Fruit fly (Drosophila melanogaster) whole organism, embryonic: ENCODE results near the gene CG33093.

Experiments used
- Atf-2 ChIP-seq: fragments of 200-800 bp; sonication (Bioruptor generic); optimal IDR thresholded peaks from 2 replicates; lab custom pipeline; 2016; ENCODE audit warnings: missing biosample characterization, missing genetic modification characterization
- CG10267 ChIP-seq: fragments of 200-800 bp; sonication (Bioruptor generic); optimal IDR thresholded peaks from 2 replicates; lab custom pipeline; 2018; ENCODE audit warnings: missing biosample characterization, mild to moderate bottlenecking, missing genetic modification characterization, moderate library complexity
- CG10654 ChIP-seq: fragments of 200-800 bp; sonication (Bioruptor generic); optimal IDR thresholded peaks from 2 replicates; lab custom pipeline; 2016; ENCODE audit warnings: missing biosample characterization, missing genetic modification characterization
- CG12071 ChIP-seq: fragments of 200-800 bp; sonication (Bioruptor generic); optimal IDR thresholded peaks from 3 replicates; lab custom pipeline; 2018; ENCODE audit warnings: missing biosample characterization, mild to moderate bottlenecking, missing genetic modification characterization
- CG13624 ChIP-seq: fragments of 200-800 bp; sonication (Bioruptor generic); optimal IDR thresholded peaks from 2 replicates; lab custom pipeline; 2016; ENCODE audit warnings: missing biosample characterization, missing genetic modification characterization
- CG13894 ChIP-seq: fragments of 200-800 bp; sonication (Bioruptor generic); optimal IDR thresholded peaks from 3 replicates; lab custom pipeline; 2018; ENCODE audit warnings: missing biosample characterization, mild to moderate bottlenecking, missing genetic modification characterization, moderate library complexity
- CG15269 ChIP-seq: fragments of 200-800 bp; sonication (Bioruptor generic); optimal IDR thresholded peaks from 2 replicates; lab custom pipeline; 2018; ENCODE audit warnings: missing biosample characterization, mild to moderate bottlenecking, missing genetic modification characterization, moderate library complexity
- CG15514 ChIP-seq: fragments of 200-800 bp; sonication (Bioruptor generic); optimal IDR thresholded peaks from 3 replicates; lab custom pipeline; 2017; ENCODE audit warnings: missing biosample characterization, missing genetic modification characterization, mild to moderate bottlenecking, moderate library complexity, missing genetic modification reagents
- CG16779 ChIP-seq: fragments of 200-800 bp; sonication (Bioruptor generic); IDR thresholded peaks from 2 replicates; pipeline ENCODE4 v1.3.6; 2022; ENCODE audit warnings: missing biosample characterization, missing genetic modification characterization
- CG17612 ChIP-seq: fragments of 200-800 bp; sonication (Bioruptor generic); IDR thresholded peaks from 2 replicates; pipeline ENCODE4 v1.3.6; 2022; ENCODE audit warnings: missing biosample characterization, missing genetic modification characterization
- CG18764 ChIP-seq: fragments of 200-800 bp; sonication (Bioruptor generic); optimal IDR thresholded peaks from 3 replicates; lab custom pipeline; 2016; ENCODE audit warnings: missing biosample characterization, missing genetic modification characterization
- CG32532 ChIP-seq: fragments of 200-800 bp; sonication (Bioruptor generic); IDR thresholded peaks from 2 replicates; pipeline ENCODE4 v1.3.6; 2022; ENCODE audit warnings: missing biosample characterization, missing genetic modification characterization
- CG32767 ChIP-seq: fragments of 200-800 bp; sonication (Bioruptor generic); IDR thresholded peaks from 2 replicates; pipeline ENCODE4 v1.3.6; 2022; ENCODE audit warnings: missing biosample characterization, missing genetic modification characterization
- CG34376 ChIP-seq: fragments of 200-800 bp; sonication (Bioruptor generic); optimal IDR thresholded peaks from 2 replicates; lab custom pipeline; 2018; ENCODE audit warnings: missing biosample characterization, mild to moderate bottlenecking, missing genetic modification characterization
- CG3995 ChIP-seq: fragments of 200-800 bp; sonication (Bioruptor generic); optimal IDR thresholded peaks from 3 replicates; lab custom pipeline; 2016; ENCODE audit warnings: missing biosample characterization, missing genetic modification characterization
- CG42726 ChIP-seq: fragments of 200-800 bp; sonication (Bioruptor generic); IDR thresholded peaks from 2 replicates; pipeline ENCODE4 v1.3.6; 2022; ENCODE audit warnings: missing biosample characterization, missing genetic modification characterization; ENCODE audit not compliant: partially characterized antibody
- CG6175 ChIP-seq: fragments of 200-800 bp; sonication (Bioruptor generic); IDR thresholded peaks from 3 replicates; pipeline ENCODE4 v1.3.6; 2022; ENCODE audit warnings: missing biosample characterization, missing genetic modification characterization
- CG6689 ChIP-seq: fragments of 200-800 bp; sonication (Bioruptor generic); IDR thresholded peaks from 2 replicates; pipeline ENCODE4 v1.3.6; 2022; ENCODE audit warnings: missing biosample characterization, missing genetic modification characterization
- CG7786 ChIP-seq: fragments of 200-800 bp; sonication (Bioruptor generic); optimal IDR thresholded peaks from 2 replicates; lab custom pipeline; 2016; ENCODE audit warnings: missing biosample characterization, missing genetic modification characterization
- CG7928 ChIP-seq: fragments of 200-800 bp; sonication (Bioruptor generic); optimal IDR thresholded peaks from 2 replicates; lab custom pipeline; 2017; ENCODE audit warnings: missing biosample characterization, mild to moderate bottlenecking, missing genetic modification characterization
- CG9797 ChIP-seq: fragments of 200-800 bp; sonication (Bioruptor generic); optimal IDR thresholded peaks from 3 replicates; lab custom pipeline; 2018; ENCODE audit warnings: missing biosample characterization, mild to moderate bottlenecking, missing genetic modification characterization
- CG9932 ChIP-seq: fragments of 200-800 bp; sonication (Bioruptor generic); IDR thresholded peaks from 2 replicates; pipeline ENCODE4 v1.3.6; 2022; ENCODE audit warnings: missing biosample characterization, missing genetic modification characterization
- Deaf1 ChIP-seq: fragments of 200-800 bp; optimal IDR thresholded peaks from 3 replicates; lab custom pipeline; 2019; ENCODE audit warnings: missing biosample characterization, mild to moderate bottlenecking, missing genetic modification characterization, moderate library complexity
- E2f2 ChIP-seq: fragments of 200-800 bp; sonication (Bioruptor generic); IDR thresholded peaks from 2 replicates; pipeline ENCODE4 v1.3.6; 2022; ENCODE audit warnings: missing biosample characterization, missing genetic modification characterization
- Ets65A ChIP-seq: fragments of 200-800 bp; sonication (Bioruptor generic); peaks from one replicate; lab custom pipeline; 2016; ENCODE audit warnings: missing biosample characterization, missing genetic modification characterization
- HmgD ChIP-seq: fragments of 200-800 bp; sonication (Bioruptor generic); optimal IDR thresholded peaks from 3 replicates; lab custom pipeline; 2016; ENCODE audit warnings: missing biosample characterization, missing genetic modification characterization
- Hr78 ChIP-seq, 2 experiments: fragments of 200-800 bp in 1 of 2; fragments of >200 bp in 1 of 2; sonication (Bioruptor generic) in 1 of 2; optimal IDR thresholded peaks; 2 replicates each; lab custom pipeline; 2017 to 2019; ENCODE audit warnings: missing biosample characterization in 2 of 2, missing genetic modification characterization in 2 of 2, mild to moderate bottlenecking in 1 of 2, moderate library complexity in 1 of 2
- MESR4 ChIP-seq: fragments of 200-800 bp; sonication (Bioruptor generic); optimal IDR thresholded peaks from 2 replicates; lab custom pipeline; 2018; ENCODE audit warnings: missing biosample characterization, mild to moderate bottlenecking, missing genetic modification characterization, moderate library complexity
- Myb ChIP-seq: fragments of 200-800 bp; sonication (Bioruptor generic); optimal IDR thresholded peaks from 2 replicates; lab custom pipeline; 2016; ENCODE audit warnings: missing biosample characterization, missing genetic modification characterization
- Opbp ChIP-seq: fragments of 200-800 bp; sonication (Bioruptor generic); IDR thresholded peaks from 3 replicates; pipeline ENCODE4 v1.3.6; 2022; ENCODE audit warnings: missing biosample characterization, missing genetic modification characterization; ENCODE audit not compliant: partially characterized antibody
- Rfx ChIP-seq: fragments of 200-800 bp; sonication (Bioruptor generic); IDR thresholded peaks from 2 replicates; pipeline ENCODE4 v1.3.6; 2022; ENCODE audit warnings: missing biosample characterization, missing genetic modification characterization
- Sin3A ChIP-seq: fragments of >200 bp; optimal IDR thresholded peaks from 2 replicates; lab custom pipeline; 2018
- Sry-δ ChIP-seq: fragments of 200-800 bp; sonication (Bioruptor generic); optimal IDR thresholded peaks from 2 replicates; lab custom pipeline; 2016; ENCODE audit warnings: missing biosample characterization, missing genetic modification characterization
- abd-A ChIP-seq: fragments of 200-800 bp; sonication (Bioruptor generic); optimal IDR thresholded peaks from 3 replicates; lab custom pipeline; 2019; ENCODE audit warnings: missing biosample characterization, mild to moderate bottlenecking, missing genetic modification characterization, moderate library complexity
- ato ChIP-seq: fragments of 200-800 bp; sonication (Bioruptor generic); IDR thresholded peaks from 2 replicates; pipeline ENCODE4 v1.3.6; 2022; ENCODE audit warnings: missing biosample characterization, missing genetic modification characterization; ENCODE audit not compliant: partially characterized antibody
- bcd ChIP-seq: fragments of 200-800 bp; sonication (Bioruptor generic); optimal IDR thresholded peaks from 2 replicates; lab custom pipeline; 2017; ENCODE audit warnings: missing biosample characterization, mild to moderate bottlenecking, missing genetic modification characterization
- ftz-f1 ChIP-seq: fragments of 200-800 bp; sonication (Bioruptor generic); optimal IDR thresholded peaks from 2 replicates; lab custom pipeline; 2016; ENCODE audit warnings: missing biosample characterization, missing genetic modification characterization
- gfzf ChIP-seq: fragments of 200-800 bp; sonication (Bioruptor generic); optimal IDR thresholded peaks from 2 replicates; lab custom pipeline; 2016; ENCODE audit warnings: missing biosample characterization, mild to moderate bottlenecking, missing genetic modification characterization, moderate library complexity
- grn ChIP-seq: fragments of 200-800 bp; sonication (Bioruptor generic); optimal IDR thresholded peaks from 3 replicates; lab custom pipeline; 2017; ENCODE audit warnings: missing biosample characterization, missing genetic modification characterization
- knrl ChIP-seq: fragments of 200-800 bp; sonication (Bioruptor generic); IDR thresholded peaks from 3 replicates; pipeline ENCODE4 v1.3.6; 2022; ENCODE audit warnings: missing biosample characterization, missing genetic modification characterization; ENCODE audit not compliant: partially characterized antibody
- mam ChIP-seq: fragments of 200-800 bp; sonication (Bioruptor generic); optimal IDR thresholded peaks from 3 replicates; lab custom pipeline; 2016; ENCODE audit warnings: missing biosample characterization, missing genetic modification characterization
- phol ChIP-seq: fragments of 200-800 bp; sonication (Bioruptor generic); optimal IDR thresholded peaks from 3 replicates; lab custom pipeline; 2018; ENCODE audit warnings: missing biosample characterization, mild to moderate bottlenecking, missing genetic modification characterization, moderate library complexity
- pzg ChIP-seq: fragments of 200-800 bp; sonication (Bioruptor generic); optimal IDR thresholded peaks from 3 replicates; lab custom pipeline; 2018; ENCODE audit warnings: missing biosample characterization, mild to moderate bottlenecking, missing genetic modification characterization, moderate library complexity
- sens ChIP-seq: fragments of 200-800 bp; sonication (Bioruptor generic); peaks from one replicate; lab custom pipeline; 2016; ENCODE audit warnings: missing biosample characterization, missing genetic modification characterization
- slou ChIP-seq: fragments of 200-800 bp; sonication (Bioruptor generic); optimal IDR thresholded peaks from 3 replicates; lab custom pipeline; 2016; ENCODE audit warnings: missing biosample characterization, missing genetic modification characterization
- sob ChIP-seq: fragments of 200-800 bp; sonication (Bioruptor generic); IDR thresholded peaks from 2 replicates; pipeline ENCODE4 v1.3.6; 2022; ENCODE audit warnings: missing biosample characterization, missing genetic modification characterization
- sqz ChIP-seq: fragments of 200-800 bp; sonication (Bioruptor generic); optimal IDR thresholded peaks from 3 replicates; lab custom pipeline; 2018; ENCODE audit warnings: missing biosample characterization, mild to moderate bottlenecking, missing genetic modification characterization
- sug ChIP-seq: fragments of 200-800 bp; optimal IDR thresholded peaks from 2 replicates; lab custom pipeline; 2019; ENCODE audit warnings: missing biosample characterization, mild to moderate bottlenecking, missing genetic modification characterization, moderate library complexity
- tna ChIP-seq: fragments of 200-800 bp; sonication (Bioruptor generic); IDR thresholded peaks from 2 replicates; pipeline ENCODE4 v1.3.6; 2022; ENCODE audit warnings: missing biosample characterization, missing genetic modification characterization; ENCODE audit not compliant: partially characterized antibody
- unc-4 ChIP-seq: fragments of 200-800 bp; sonication (Bioruptor generic); IDR thresholded peaks from 2 replicates; pipeline ENCODE4 v1.3.6; 2022; ENCODE audit warnings: missing biosample characterization, missing genetic modification characterization; ENCODE audit not compliant: partially characterized antibody

CG33093 gene

dm6 chr3R:22531801-22532200, at the start of gene CG33093 (continued):
- TF ChIP-seq slou (no peak), Hr78 (GFP tag; optimal IDR thresholded peaks at IDR 0.05; lab: Kevin White, UChicago) (peak in 1 of 2 experiments; percentile 65), CG17612 (no peak), CG10654 (no peak), CG32767 (GFP tag; lab: Robert Waterston, UW) (no peak), CG9932 (GFP tag; lab: Robert Waterston, UW) (no peak), CG6175 (GFP tag; lab: Robert Waterston, UW) (no peak), CG32532 (GFP tag; lab: Robert Waterston, UW) (no peak), sqz (GFP tag; lab: Kevin White, UChicago) (no peak), grn (GFP tag; lab: Kevin White, UChicago) (peak; percentile 74), abd-A (tag; lab: Kevin White, UChicago) (no peak), Rfx (GFP tag; lab: Robert Waterston, UW) (no peak), CG7786 (GFP tag; lab: Kevin White, UChicago) (no peak)
- TF ChIP-seq, all 482 proteins: peak for 8

DNA sequence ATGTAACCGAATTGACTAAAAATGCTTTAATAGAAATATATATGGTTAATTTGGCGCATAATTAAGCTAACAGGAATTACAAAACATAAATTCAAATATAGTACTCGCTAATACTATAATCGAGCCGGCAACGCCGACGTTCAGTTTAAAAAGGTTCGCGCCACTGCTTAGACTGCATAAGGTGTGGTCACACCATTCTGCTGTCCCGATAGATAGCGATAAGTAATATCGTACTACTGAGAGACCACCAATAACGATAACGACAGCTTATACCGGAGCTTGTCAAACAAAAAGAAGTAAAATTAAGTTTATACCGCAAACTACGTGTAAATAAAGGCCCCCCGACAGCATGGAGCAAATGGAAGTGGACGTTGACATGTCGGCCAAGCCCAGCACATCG, 48.8 kb upstream of the CG33093 start, which contains the start of gene CSN6:
CSN6 (plus strand) TSS at position 228 of the 400 bp plus-strand sequence.
- TF ChIP-seq CG15269 (tag; lab: Kevin White, UChicago) (no peak), CG42726 (GFP tag; lab: Robert Waterston, UW) (peak; percentile 92), Sry-δ (GFP tag; lab: Kevin White, UChicago) (peak; percentile 91), Atf-2 (GFP tag; lab: Kevin White, UChicago) (no peak), CG13624 (GFP tag; lab: Kevin White, UChicago) (peak; percentile 44), mam (peak; percentile 37), Ets65A (GFP tag; lab: Kevin White, UChicago) (peak; percentile 91), sens (peak; percentile 44), CG16779 (0 out of 2 replicates have a peak, but pooled peaks have one; percentile 28), ftz-f1 (GFP tag; lab: Kevin White, UChicago) (peak; percentile 42), CG13894 (tag; lab: Kevin White, UChicago) (peak; percentile 67), tna (peak; percentile 94), sob (0 out of 2 replicates have a peak, but pooled peaks have one; percentile 24), unc-4 (GFP tag; lab: Robert Waterston, UW) (peak; percentile 92), bcd (GFP tag; lab: Kevin White, UChicago) (peak; percentile 35), grn (GFP tag; lab: Kevin White, UChicago) (peak; percentile 6), Opbp (peak; percentile 88), CG15514 (peak; percentile 74), ato (GFP tag; lab: Robert Waterston, UW) (peak; percentile 86), sug (tag; lab: Kevin White, UChicago) (peak; percentile 53), pzg (peak; percentile 99), MESR4 (GFP tag; lab: Kevin White, UChicago) (peak; percentile 56), CG7928 (peak; percentile 4), Myb (GFP tag; lab: Kevin White, UChicago) (peak; percentile 91), CG12071 (no peak), CG34376 (peak; percentile 60), CG3995 (GFP tag; lab: Kevin White, UChicago) (peak; percentile 15), phol (peak; percentile 56), CG6689 (GFP tag; lab: Robert Waterston, UW) (no peak), CG18764 (GFP tag; lab: Kevin White, UChicago) (no peak), Sin3A (lab: Kevin White, UChicago) (peak; percentile 37), HmgD (GFP tag; lab: Kevin White, UChicago) (peak; percentile 68), Deaf1 (tag; lab: Kevin White, UChicago) (no peak), E2f2 (GFP tag; lab: Robert Waterston, UW) (peak; percentile 91), CG10267 (peak; percentile 61), knrl (GFP tag; lab: Robert Waterston, UW) (peak; percentile 85), gfzf (peak; percentile 72), CG9797 (peak; percentile 93)
